Fruit fly (Drosophila melanogaster) whole organism, prepupa: Measurements from ENCODE around the gene Ero1L.

Experiments
- CG10631 ChIP-seq: fragments of 200-800 bp; sonication (Bioruptor generic); optimal IDR thresholded peaks from 2 replicates; lab custom pipeline; 2016; ENCODE audit warnings: missing biosample characterization, missing genetic modification characterization
- CG10669 ChIP-seq: fragments of 200-800 bp; sonication (Bioruptor generic); optimal IDR thresholded peaks from 3 replicates; lab custom pipeline; 2018; ENCODE audit warnings: missing biosample characterization, mild to moderate bottlenecking, missing genetic modification characterization, moderate library complexity
- CG11294 ChIP-seq: fragments of 200-800 bp; sonication (Bioruptor generic); IDR thresholded peaks from 2 replicates; pipeline ENCODE4 v1.3.6; 2022; ENCODE audit warnings: missing biosample characterization, missing genetic modification characterization
- CG11762 ChIP-seq: fragments of 200-800 bp; sonication (Bioruptor generic); optimal IDR thresholded peaks from 3 replicates; lab custom pipeline; 2016; ENCODE audit warnings: missing biosample characterization, missing genetic modification characterization; ENCODE audit not compliant: insufficient read depth
- CG11902 ChIP-seq: fragments of 200-800 bp; sonication (Bioruptor generic); optimal IDR thresholded peaks from 3 replicates; lab custom pipeline; 2016; ENCODE audit warnings: missing biosample characterization, missing genetic modification characterization
- CG1621 ChIP-seq: fragments of 200-800 bp; sonication (Bioruptor generic); optimal IDR thresholded peaks from 3 replicates; lab custom pipeline; 2018; ENCODE audit warnings: missing biosample characterization, mild to moderate bottlenecking, missing genetic modification characterization
- CG31627 ChIP-seq: fragments of 200-800 bp; sonication (Bioruptor generic); optimal IDR thresholded peaks from 3 replicates; lab custom pipeline; 2016; ENCODE audit warnings: missing biosample characterization, missing genetic modification characterization
- CG32006 ChIP-seq: fragments of 200-800 bp; sonication (Bioruptor generic); optimal IDR thresholded peaks from 3 replicates; lab custom pipeline; 2017; ENCODE audit warnings: missing biosample characterization, mild to moderate bottlenecking, missing genetic modification characterization
- CG4318 ChIP-seq: fragments of 200-800 bp; sonication (Bioruptor generic); optimal IDR thresholded peaks from 3 replicates; lab custom pipeline; 2017; ENCODE audit warnings: missing biosample characterization, mild to moderate bottlenecking, missing genetic modification characterization
- CG6163 ChIP-seq: fragments of 200-800 bp; sonication (Bioruptor generic); IDR thresholded peaks from 3 replicates; pipeline ENCODE4 v1.3.6; 2022; ENCODE audit warnings: missing biosample characterization, missing genetic modification characterization
- CG6276 ChIP-seq: fragments of 200-800 bp; sonication (Bioruptor generic); optimal IDR thresholded peaks from 2 replicates; lab custom pipeline; 2017; ENCODE audit warnings: missing biosample characterization, mild to moderate bottlenecking, missing genetic modification characterization
- CG6808 ChIP-seq: fragments of 200-800 bp; sonication (Bioruptor generic); optimal IDR thresholded peaks from 3 replicates; lab custom pipeline; 2017; ENCODE audit warnings: missing biosample characterization, missing genetic modification characterization, mild to moderate bottlenecking, moderate library complexity, missing genetic modification reagents
- CG7368 ChIP-seq: fragments of 200-800 bp; sonication (Bioruptor generic); optimal IDR thresholded peaks from 3 replicates; lab custom pipeline; 2016; ENCODE audit warnings: missing biosample characterization, missing genetic modification characterization
- CG8319 ChIP-seq: fragments of 200-800 bp; sonication (Bioruptor generic); optimal IDR thresholded peaks from 3 replicates; lab custom pipeline; 2016; ENCODE audit warnings: missing biosample characterization, missing genetic modification characterization
- CG9139 ChIP-seq: fragments of 200-800 bp; sonication (Bioruptor generic); optimal IDR thresholded peaks from 3 replicates; lab custom pipeline; 2017; ENCODE audit warnings: missing biosample characterization, mild to moderate bottlenecking, missing genetic modification characterization
- Eip75B ChIP-seq: fragments of 200-800 bp; sonication (Bioruptor generic); optimal IDR thresholded peaks from 3 replicates; lab custom pipeline; 2016; ENCODE audit warnings: missing biosample characterization, missing genetic modification characterization
- Eip78C ChIP-seq: fragments of 200-800 bp; sonication (Bioruptor generic); peaks from one replicate; lab custom pipeline; 2016; ENCODE audit warnings: missing biosample characterization, missing genetic modification characterization
- Lpt ChIP-seq: fragments of 200-800 bp; sonication (Bioruptor generic); optimal IDR thresholded peaks from 3 replicates; lab custom pipeline; 2016; ENCODE audit warnings: missing biosample characterization, missing genetic modification characterization
- Smox ChIP-seq: fragments of 200-800 bp; sonication (Bioruptor generic); optimal IDR thresholded peaks from 3 replicates; lab custom pipeline; 2016; ENCODE audit warnings: missing biosample characterization, missing genetic modification characterization
- Sox102F ChIP-seq: fragments of 200-800 bp; sonication (Bioruptor generic); optimal IDR thresholded peaks from 2 replicates; lab custom pipeline; 2016; ENCODE audit warnings: missing biosample characterization, mild to moderate bottlenecking, missing genetic modification characterization
- Sox15 ChIP-seq: fragments of 200-800 bp; sonication (Bioruptor generic); optimal IDR thresholded peaks from 3 replicates; lab custom pipeline; 2016; ENCODE audit warnings: missing biosample characterization, missing genetic modification characterization
- achi ChIP-seq: fragments of 200-800 bp; sonication (Bioruptor generic); optimal IDR thresholded peaks from 3 replicates; lab custom pipeline; 2016; ENCODE audit warnings: missing biosample characterization, missing genetic modification characterization
- acj6 ChIP-seq: fragments of 200-800 bp; sonication (Bioruptor generic); optimal IDR thresholded peaks from 3 replicates; lab custom pipeline; 2016; ENCODE audit warnings: missing biosample characterization, missing genetic modification characterization
- dac ChIP-seq: fragments of 200-800 bp; sonication (Bioruptor generic); optimal IDR thresholded peaks from 2 replicates; lab custom pipeline; 2017; ENCODE audit warnings: missing biosample characterization, mild to moderate bottlenecking, missing genetic modification characterization
- dsx ChIP-seq: fragments of 200-800 bp; optimal IDR thresholded peaks from 3 replicates; lab custom pipeline; 2019; ENCODE audit warnings: missing biosample characterization, mild to moderate bottlenecking, missing genetic modification characterization, moderate library complexity; ENCODE audit not compliant: poor library complexity, severe bottlenecking
- esn ChIP-seq: fragments of 200-800 bp; sonication (Bioruptor generic); optimal IDR thresholded peaks from 2 replicates; lab custom pipeline; 2016; ENCODE audit warnings: missing biosample characterization, mild to moderate bottlenecking, missing genetic modification characterization, moderate library complexity
- fd59A ChIP-seq: fragments of 200-800 bp; sonication (Bioruptor generic); optimal IDR thresholded peaks from 2 replicates; lab custom pipeline; 2017; ENCODE audit warnings: missing biosample characterization, mild to moderate bottlenecking, missing genetic modification characterization, missing genetic modification reagents
- fd85E ChIP-seq: fragments of 200-800 bp; sonication (Bioruptor generic); optimal IDR thresholded peaks from 3 replicates; lab custom pipeline; 2016; ENCODE audit warnings: missing biosample characterization, missing genetic modification characterization
- lz ChIP-seq: fragments of 200-800 bp; sonication (Bioruptor generic); optimal IDR thresholded peaks from 3 replicates; lab custom pipeline; 2016; ENCODE audit warnings: missing biosample characterization, missing genetic modification characterization
- pdm3 ChIP-seq: fragments of 200-800 bp; sonication (Bioruptor generic); optimal IDR thresholded peaks from 3 replicates; lab custom pipeline; 2016; ENCODE audit warnings: missing biosample characterization, missing genetic modification characterization
- spab ChIP-seq: fragments of 200-800 bp; sonication (Bioruptor generic); optimal IDR thresholded peaks from 2 replicates; lab custom pipeline; 2017; ENCODE audit warnings: missing biosample characterization, mild to moderate bottlenecking, missing genetic modification characterization, missing genetic modification reagents
- ss ChIP-seq, 2 experiments: fragments of 200-800 bp; sonication (Bioruptor generic); optimal IDR thresholded peaks; 2 replicates in 1 of 2; 3 replicates in 1 of 2; lab custom pipeline; 2017 to 2018; ENCODE audit warnings: mild to moderate bottlenecking in 2 of 2, missing biosample characterization in 2 of 2, missing genetic modification characterization in 2 of 2, moderate library complexity in 1 of 2
- svp ChIP-seq: fragments of 200-800 bp; sonication (Bioruptor generic); peaks from one replicate; lab custom pipeline; 2016; ENCODE audit warnings: missing biosample characterization, missing genetic modification characterization
- topi ChIP-seq: fragments of 200-800 bp; sonication (Bioruptor generic); optimal IDR thresholded peaks from 3 replicates; lab custom pipeline; 2016; ENCODE audit warnings: missing biosample characterization, missing genetic modification characterization

Ero1L gene

DNA sequence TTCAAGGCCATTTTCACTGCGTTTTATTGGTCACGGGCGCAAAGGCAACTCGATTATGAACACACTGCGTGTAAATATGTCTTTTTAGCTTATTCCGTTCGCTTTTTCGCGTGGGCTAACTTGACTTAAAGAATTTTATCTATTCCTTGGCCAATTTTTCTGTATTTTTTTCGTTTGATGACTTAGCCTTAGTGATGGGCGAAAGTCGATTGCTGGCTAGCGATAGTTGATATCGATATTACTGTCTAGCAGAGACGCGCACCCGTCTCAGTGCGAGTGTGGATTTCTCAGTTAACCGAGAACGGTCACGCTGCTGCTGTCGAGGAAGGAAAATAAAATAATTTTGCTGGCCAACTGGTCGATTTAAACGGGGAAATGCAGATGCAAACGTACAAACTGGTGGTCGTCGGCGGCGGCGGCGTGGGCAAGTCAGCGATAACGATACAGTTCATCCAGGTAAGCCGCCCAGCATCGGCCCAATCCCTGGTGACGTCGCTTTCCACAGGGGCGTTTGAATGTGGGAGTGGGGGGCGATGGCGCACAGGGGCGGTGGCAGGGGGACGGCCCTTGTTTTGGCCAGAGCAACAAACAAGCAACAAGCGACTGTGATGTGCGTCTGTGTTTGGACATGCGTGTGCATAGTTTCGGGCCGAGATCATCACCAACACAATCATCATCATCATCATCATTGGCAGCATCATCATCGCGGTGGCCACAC lies 31.2 kb upstream of the Ero1L start, which contains the start of the genes Rop and Ras64B (continued):
- TF ChIP-seq esn (GFP tag; lab: Kevin White, UChicago): peak; percentile 57
- no peak for TF ChIP-seq ss (GFP tag; optimal IDR thresholded peaks at IDR 0.05; lab: Kevin White, UChicago)
- no peak for TF ChIP-seq CG32006 (GFP tag; lab: Kevin White, UChicago)
- TF ChIP-seq CG8319: no peak
- TF ChIP-seq spab (GFP tag; lab: Kevin White, UChicago): no peak
- TF ChIP-seq Sox15: no peak
- TF ChIP-seq Eip75B: no peak
- TF ChIP-seq CG11902 (GFP tag; lab: Kevin White, UChicago): no peak
- no peak for TF ChIP-seq CG11762 (GFP tag; lab: Kevin White, UChicago)
- no peak for TF ChIP-seq dsx (GFP tag; lab: Kevin White, UChicago)
- no peak for TF ChIP-seq topi
- no peak for TF ChIP-seq Lpt
- TF ChIP-seq CG31627 (GFP tag; lab: Kevin White, UChicago): no peak
- no peak for TF ChIP-seq dac (GFP tag; lab: Kevin White, UChicago)
- TF ChIP-seq CG6276 (GFP tag; lab: Kevin White, UChicago): no peak
- no peak for TF ChIP-seq Sox102F
- TF ChIP-seq CG11294: no peak
- TF ChIP-seq, all 60 proteins: peak for 8

DNA sequence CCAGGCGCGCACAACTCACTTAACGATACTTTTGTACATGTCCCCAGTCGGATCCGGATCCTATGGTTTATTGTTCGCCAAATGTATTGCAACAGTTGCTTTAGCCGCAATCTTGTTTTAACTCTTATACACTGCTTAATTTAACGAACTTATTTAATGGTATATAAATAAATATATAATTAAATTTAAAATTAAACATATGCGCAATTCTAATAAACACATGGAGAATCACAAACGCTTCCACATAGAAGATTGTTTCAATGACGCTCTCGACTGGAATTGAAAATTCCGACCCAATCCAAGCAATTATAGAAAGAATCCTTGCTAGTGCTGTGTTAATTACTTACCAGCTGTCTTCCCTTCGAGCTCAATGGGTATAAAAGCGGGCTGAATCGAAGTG lies 29.0 kb upstream of the Ero1L start, which contains the start of gene Akh:
TSS of gene Akh (plus strand) at position 301 of the 400 bp plus-strand sequence.
- no peak for TF ChIP-seq Lpt
- peak; percentile 20 for TF ChIP-seq svp (GFP tag; lab: Kevin White, UChicago)

DNA sequence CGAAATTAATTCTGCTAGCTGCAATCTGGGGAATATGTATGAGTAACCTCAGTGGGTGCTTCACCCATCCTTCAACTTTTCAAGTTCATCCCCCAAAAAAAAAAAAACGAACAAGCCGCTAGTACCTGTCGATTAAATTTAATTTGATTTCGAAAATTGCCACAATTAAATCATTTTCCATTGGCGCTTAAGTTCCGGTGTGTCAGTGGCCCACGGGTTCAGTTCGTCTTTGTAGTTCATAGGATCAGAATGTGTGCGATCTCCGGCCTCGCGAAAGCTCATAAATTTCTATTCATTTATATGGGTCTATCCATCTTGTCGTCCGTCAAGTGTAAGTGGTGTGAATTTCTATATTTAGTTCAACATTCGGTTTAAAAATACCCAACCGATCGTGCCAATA lies 28.1 kb upstream of the Ero1L start, which contains the start of gene CG32260:
TSS of gene CG32260 (plus strand) at position 301 of the 400 bp plus-strand sequence.
- TF ChIP-seq CG6808 (no peak), CG10669 (GFP tag; lab: Kevin White, UChicago) (no peak), CG10631 (GFP tag; lab: Kevin White, UChicago) (no peak), acj6 (GFP tag; lab: Kevin White, UChicago) (no peak), CG1621 (tag; lab: Kevin White, UChicago) (no peak), Lpt (no peak), achi (GFP tag; lab: Kevin White, UChicago) (no peak), CG7368 (GFP tag; lab: Kevin White, UChicago) (no peak), fd85E (no peak), fd59A (GFP tag; lab: Kevin White, UChicago) (no peak), Smox (GFP tag; lab: Kevin White, UChicago) (no peak), CG6163 (GFP tag; lab: Robert Waterston, UW) (no peak)

DNA sequence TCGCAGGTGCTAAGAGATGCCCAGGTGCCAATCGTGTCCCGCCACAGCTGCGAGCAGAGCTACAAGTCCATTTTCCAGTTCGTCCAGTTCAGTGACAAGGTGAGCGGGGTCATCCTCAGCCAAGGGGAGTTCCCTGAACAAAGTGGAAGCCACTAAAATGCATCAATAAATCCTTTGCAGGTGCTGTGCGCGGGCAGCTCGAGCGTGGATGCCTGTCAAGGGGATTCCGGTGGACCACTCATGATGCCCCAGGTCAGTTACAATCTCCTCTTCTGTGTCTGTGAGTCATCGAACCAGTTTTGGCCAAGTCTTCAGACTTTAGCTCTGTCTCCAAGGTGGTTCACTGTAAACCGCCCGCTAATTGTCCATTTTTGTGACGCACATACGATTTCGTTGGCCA lies 25.0 kb upstream of the Ero1L start:
- no peak for TF ChIP-seq pdm3 (GFP tag; lab: Kevin White, UChicago)
- TF ChIP-seq CG11294: no peak
- no peak for TF ChIP-seq CG4318 (GFP tag; lab: Kevin White, UChicago)
- no peak for TF ChIP-seq CG1621 (tag; lab: Kevin White, UChicago)
- no peak for TF ChIP-seq CG9139 (GFP tag; lab: Kevin White, UChicago)

dm6 chr3L:4148406-4148975 lies 21.7 kb upstream of the Ero1L start, which contains the start of gene CG1299:
Gene CG1299 (plus strand): TSS chr3L:4148696.
- TF ChIP-seq CG6163 (GFP tag; lab: Robert Waterston, UW) (peak; percentile 35; the same call in 1 of the 3 replicates), lz (no peak), Eip75B (peak; percentile 18), CG1621 (tag; lab: Kevin White, UChicago) (peak; percentile 57), Eip78C (peak; percentile 71), dsx (GFP tag; lab: Kevin White, UChicago) (no peak), CG9139 (GFP tag; lab: Kevin White, UChicago) (peak; percentile 2), ss (GFP tag; optimal IDR thresholded peaks at IDR 0.05; lab: Kevin White, UChicago) (peak; percentile 19 to 44)
- TF ChIP-seq, all 60 proteins: peak for 6
